Worm (Caenorhabditis elegans): ENCODE data around the gene Y45F3A.9.

Gene Y45F3A.9

DNA sequence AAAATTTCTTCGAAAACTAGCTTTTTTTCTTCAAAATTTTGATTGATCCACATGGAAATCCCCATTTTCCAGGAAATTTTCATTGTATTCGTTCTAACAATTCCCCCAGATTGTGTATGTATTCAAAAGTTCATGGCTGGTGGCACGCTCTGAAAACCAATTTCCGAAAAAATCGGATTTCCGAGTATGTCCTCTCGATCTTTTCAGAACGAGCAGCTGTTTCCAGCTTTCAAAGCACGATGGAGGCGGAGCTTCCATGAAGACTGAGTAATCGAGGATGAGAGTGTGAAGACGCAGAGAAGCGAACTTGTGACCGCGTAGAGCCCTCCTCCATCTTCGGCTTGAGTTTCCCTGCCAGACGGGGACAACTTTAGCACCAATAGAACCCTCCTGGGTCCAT, 9.4 kb upstream of the Y45F3A.9 start:
- TF ChIP-seq hlh-26 (GFP tag; conservative IDR thresholded peaks at IDR 0.05) (no peak), pha-4 (tag; optimal IDR thresholded peaks at IDR 0.05) (no peak), lag-1 (GFP tag; IDR thresholded peaks at IDR 0.05) (no peak), somi-1 (GFP tag; optimal IDR thresholded peaks at IDR 0.05) (no peak), repo-1 (tag; optimal IDR thresholded peaks at IDR 0.05) (no peak), ceh-58 (GFP tag; IDR thresholded peaks at IDR 0.05) (no peak), mxl-1 (tag; optimal IDR thresholded peaks at IDR 0.05) (no peak), C06A6.2 (GFP tag; conservative IDR thresholded peaks at IDR 0.05) (no peak), sdz-38 (tag; optimal IDR thresholded peaks at IDR 0.05) (no peak), lsl-1 (GFP tag; optimal IDR thresholded peaks at IDR 0.05) (no peak), ztf-26 (tag; optimal IDR thresholded peaks at IDR 0.05) (no peak), tbp1 (GFP tag; optimal IDR thresholded peaks at IDR 0.05) (no peak), zim-3 (tag; optimal IDR thresholded peaks at IDR 0.05) (no peak), atf-7 (tag; optimal IDR thresholded peaks at IDR 0.05) (no peak), F57A8.1 (GFP tag; optimal IDR thresholded peaks at IDR 0.05) (no peak), ztf-6 (GFP tag; IDR thresholded peaks at IDR 0.05) (no peak), chd-7 (tag; optimal IDR thresholded peaks at IDR 0.05) (no peak), snpc-1.1 (tag; optimal IDR thresholded peaks at IDR 0.05; ENCODE audit: insufficient read depth) (no peak), bed-1 (GFP tag; IDR thresholded peaks at IDR 0.05) (no peak)

ce11 chrIII:10603248-10603647, 8.3 kb upstream of the Y45F3A.9 start, which contains the start of gene Y39A1A.2:
Gene Y39A1A.2, minus strand, starts transcription at chrIII:10603566.
- TF ChIP-seq cebp-2 (GFP tag; IDR thresholded peaks at IDR 0.05) (no peak), somi-1 (GFP tag; optimal IDR thresholded peaks at IDR 0.05) (no peak), ZK185.1 (tag; optimal IDR thresholded peaks at IDR 0.05; ENCODE audit: poor library complexity, severe bottlenecking) (no peak), C06A6.2 (GFP tag; conservative IDR thresholded peaks at IDR 0.05) (no peak)

- TF ChIP-seq Y79H2A.3 (GFP tag; conservative IDR thresholded peaks at IDR 0.05) (no peak), ZK185.1 (tag; optimal IDR thresholded peaks at IDR 0.05; ENCODE audit: poor library complexity, severe bottlenecking) (no peak), xnd-1 (tag; optimal IDR thresholded peaks at IDR 0.05) (no peak), ztf-26 (tag; optimal IDR thresholded peaks at IDR 0.05) (no peak), let-607 (tag; optimal IDR thresholded peaks at IDR 0.05) (no peak), ceh-91 (GFP tag; IDR thresholded peaks at IDR 0.05) (no peak), attf-3 (GFP tag; conservative IDR thresholded peaks at IDR 0.05) (no peak), aptf-2 (GFP tag; conservative IDR thresholded peaks at IDR 0.05) (no peak), lin-35 (GFP tag; optimal IDR thresholded peaks at IDR 0.05) (no peak), ceh-58 (GFP tag; IDR thresholded peaks at IDR 0.05) (no peak), ceh-79 (tag; optimal IDR thresholded peaks at IDR 0.05) (no peak), lin-54 (GFP tag; optimal IDR thresholded peaks at IDR 0.05) (no peak), tlf-1 (GFP tag; optimal IDR thresholded peaks at IDR 0.05) (no peak), rcor-1 (GFP tag; IDR thresholded peaks at IDR 0.05) (no peak), nfyb-1 (GFP tag; IDR thresholded peaks at IDR 0.05) (no peak), nhr-80 (tag; optimal IDR thresholded peaks at IDR 0.05) (no peak), Y53G8AR.9 (GFP tag; conservative IDR thresholded peaks at IDR 0.05) (no peak), K12H6.12 (tag; optimal IDR thresholded peaks at IDR 0.05) (no peak), F49E8.2 (tag; optimal IDR thresholded peaks at IDR 0.05; ENCODE audit: insufficient read depth) (no peak)
Observed at ce11 chrIII:10600894-10601293, 5.9 kb upstream of the Y45F3A.9 start.

All from whole organism, young adult.